Fruit fly (Drosophila melanogaster): ENCODE measurements around the gene Ada.

dm6 chr3R:9051937-9052680 is 12.9 kb upstream of the Ada start, which contains the start of gene Kdm2:
- TF ChIP-seq Hr4 (GFP tag; optimal IDR thresholded peaks at IDR 0.05) (no peak), Sox14 (GFP tag; optimal IDR thresholded peaks at IDR 0.05) (no peak), Hr39 (GFP tag; optimal IDR thresholded peaks at IDR 0.05) (no peak), CG31627 (GFP tag; optimal IDR thresholded peaks at IDR 0.05) (no peak)
